Worm (Caenorhabditis elegans): ENCODE data around the gene F16G10.1.

Gene F16G10.1

ce11 chrII:2359965-2360364 is 44.1 kb upstream of the F16G10.1 start, which contains the start of gene F43C11.16:
Gene F43C11.16 (minus strand): TSS chrII:2360065.
- TF ChIP-seq nhr-179 (tag; optimal IDR thresholded peaks at IDR 0.05) (no peak), ceh-40 (GFP tag; IDR thresholded peaks at IDR 0.05) (no peak), efl-1 (GFP tag; optimal IDR thresholded peaks at IDR 0.05) (no peak), sptf-2 (GFP tag; optimal IDR thresholded peaks at IDR 0.05) (no peak), lsy-27 (tag; optimal IDR thresholded peaks at IDR 0.05; ENCODE audit: borderline replicate concordance, insufficient read depth) (no peak), B0261.1 (tag; optimal IDR thresholded peaks at IDR 0.05) (no peak), attf-6 (GFP tag; IDR thresholded peaks at IDR 0.05) (no peak), hsf-1 (GFP tag; IDR thresholded peaks at IDR 0.05) (no peak), F33H1.4 (GFP tag; IDR thresholded peaks at IDR 0.05) (no peak), F55B11.4 (tag; optimal IDR thresholded peaks at IDR 0.05; ENCODE audit: borderline replicate concordance, insufficient read depth) (no peak)

ce11 chrII:2363673-2364072 is 40.4 kb upstream of the F16G10.1 start, which contains the start of gene F43C11.11:
Gene F43C11.11 (minus strand): TSS chrII:2363773.
- no peak for TF ChIP-seq F57C9.4 (tag; optimal IDR thresholded peaks at IDR 0.05)
- TF ChIP-seq nhr-80 (tag; optimal IDR thresholded peaks at IDR 0.05) = no peak
- TF ChIP-seq tlf-1 (GFP tag; optimal IDR thresholded peaks at IDR 0.05) = no peak
- no peak for TF ChIP-seq atf-7 (tag; optimal IDR thresholded peaks at IDR 0.05)
- TF ChIP-seq ztf-6 (GFP tag; IDR thresholded peaks at IDR 0.05) = no peak
- TF ChIP-seq hmg-20 (GFP tag; IDR thresholded peaks at IDR 0.05) = no peak
- TF ChIP-seq sdz-38 (tag; optimal IDR thresholded peaks at IDR 0.05) = no peak
- TF ChIP-seq efl-1 (GFP tag; optimal IDR thresholded peaks at IDR 0.05) = no peak

- TF ChIP-seq pha-4 (tag; optimal IDR thresholded peaks at IDR 0.05) = no peak
- TF ChIP-seq F49E8.2 (tag; optimal IDR thresholded peaks at IDR 0.05; ENCODE audit: insufficient read depth) = no peak
- TF ChIP-seq lin-40 (tag; optimal IDR thresholded peaks at IDR 0.05) = no peak
- TF ChIP-seq snpc-1.1 (tag; optimal IDR thresholded peaks at IDR 0.05; ENCODE audit: insufficient read depth) = no peak
- no peak for TF ChIP-seq T07F8.4 (tag; optimal IDR thresholded peaks at IDR 0.05)
- TF ChIP-seq efl-1 (GFP tag; optimal IDR thresholded peaks at IDR 0.05) = no peak
- no peak for TF ChIP-seq lsl-1 (GFP tag; optimal IDR thresholded peaks at IDR 0.05)
- TF ChIP-seq nhr-27 (tag; optimal IDR thresholded peaks at IDR 0.05) = no peak
Observed at ce11 chrII:2366623-2367365, 37.3 kb upstream of the F16G10.1 start, which contains the start of the genes F43C11.12 and F16G10.5. Gene F43C11.12 (minus strand): TSS chrII:2366723. Gene F16G10.5 (plus strand): TSS chrII:2367315.

- TF ChIP-seq ceh-40 (GFP tag; IDR thresholded peaks at IDR 0.05) (no peak), cebp-2 (GFP tag; IDR thresholded peaks at IDR 0.05) (no peak), F22D6.2 (tag; optimal IDR thresholded peaks at IDR 0.05) (no peak), F49E8.2 (tag; optimal IDR thresholded peaks at IDR 0.05; ENCODE audit: insufficient read depth) (no peak)
Observed at ce11 chrII:2368956-2369355, 35.1 kb upstream of the F16G10.1 start, which contains the start of gene hpo-25. Gene hpo-25 (plus strand): TSS chrII:2369256.

ce11 chrII:2372090-2372489 is 32.0 kb upstream of the F16G10.1 start, which contains the start of gene F16G10.3:
Gene F16G10.3 (plus strand): TSS chrII:2372390.
- TF ChIP-seq lsl-1 (GFP tag; optimal IDR thresholded peaks at IDR 0.05) (no peak), F23B12.7 (tag; optimal IDR thresholded peaks at IDR 0.05; ENCODE audit: insufficient read depth) (no peak), T07F8.4 (tag; optimal IDR thresholded peaks at IDR 0.05) (no peak), Y95B8A.8 (GFP tag; IDR thresholded peaks at IDR 0.05) (no peak), B0035.1 (tag; optimal IDR thresholded peaks at IDR 0.05) (no peak), madf-3 (GFP tag; IDR thresholded peaks at IDR 0.05) (no peak), aptf-2 (GFP tag; conservative IDR thresholded peaks at IDR 0.05) (no peak), Y53G8AR.9 (GFP tag; conservative IDR thresholded peaks at IDR 0.05) (no peak), egrh-3 (GFP tag; IDR thresholded peaks at IDR 0.05) (no peak), atf-7 (tag; optimal IDR thresholded peaks at IDR 0.05) (no peak), dox-1 (GFP tag; IDR thresholded peaks at IDR 0.05) (no peak), cebp-2 (GFP tag; IDR thresholded peaks at IDR 0.05) (no peak), unc-62 (GFP tag; optimal IDR thresholded peaks at IDR 0.05) (no peak), mxl-1 (tag; optimal IDR thresholded peaks at IDR 0.05) (no peak)
